Fruit fly (Drosophila melanogaster): ENCODE measurements around the gene COX6B.
A peak's percentile ranks its signal among the peaks of the same experiment; 100 is the strongest.

DNA sequence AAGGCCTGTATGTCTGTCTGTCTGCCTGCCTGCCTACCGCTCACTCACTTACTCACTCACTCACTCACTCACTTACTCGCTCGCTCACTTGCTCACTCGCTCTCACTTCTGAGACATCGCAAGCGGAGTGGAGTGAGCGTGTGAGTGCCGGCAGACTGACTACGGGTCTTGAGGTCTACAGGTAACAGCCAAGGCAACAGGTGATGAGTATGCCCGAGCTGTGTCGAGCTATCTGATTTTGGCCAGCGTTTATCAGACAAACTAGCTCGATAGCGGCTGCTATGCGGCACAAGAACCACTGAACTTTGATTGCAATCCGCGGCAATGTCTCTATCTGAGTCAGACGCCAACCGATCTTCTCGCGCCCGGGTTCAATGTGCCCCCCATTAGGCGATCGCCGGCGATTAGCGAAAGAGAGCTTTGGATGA lies 10.0 kb upstream of the COX6B start:
- TF ChIP-seq CG17806 (tag; optimal IDR thresholded peaks at IDR 0.05), result no peak
- TF ChIP-seq CG32121 (GFP tag; IDR thresholded peaks at IDR 0.05), result no peak
- no peak for TF ChIP-seq CG8301 (tag; optimal IDR thresholded peaks at IDR 0.05)
- TF ChIP-seq Snoo (tag; optimal IDR thresholded peaks at IDR 0.05), result no peak
- no peak for TF ChIP-seq CG12605 (GFP tag; IDR thresholded peaks at IDR 0.05)
- TF ChIP-seq CG13204 (GFP tag; optimal IDR thresholded peaks at IDR 0.05), result peak; percentile 35
- no peak for TF ChIP-seq CG10348 (GFP tag; IDR thresholded peaks at IDR 0.05)
- TF ChIP-seq Ets98B (GFP tag; IDR thresholded peaks at IDR 0.05), result no peak
- no peak for TF ChIP-seq Pif1B (GFP tag; optimal IDR thresholded peaks at IDR 0.05)
- no peak for TF ChIP-seq gl (tag; optimal IDR thresholded peaks at IDR 0.05)
- TF ChIP-seq CG14655 (GFP tag; optimal IDR thresholded peaks at IDR 0.05), result no peak
- no peak for TF ChIP-seq rn (GFP tag; IDR thresholded peaks at IDR 0.05)
- no peak for TF ChIP-seq Pif1A (GFP tag; optimal IDR thresholded peaks at IDR 0.05)
